Fruit fly (Drosophila melanogaster) Kc167 (cell line): ENCODE results near the gene Thor.

Experiments used
- Myc ChIP-seq: fragments of >200 bp; optimal IDR thresholded peaks from 2 replicates; lab custom pipeline; 2017; ENCODE audit warnings: missing external identifiers
- Sin3A ChIP-seq: fragments of >200 bp; optimal IDR thresholded peaks from 2 replicates; lab custom pipeline; 2018; ENCODE audit warnings: missing external identifiers
- h ChIP-seq: fragments of >200 bp; optimal IDR thresholded peaks from 3 replicates; lab custom pipeline; 2018; ENCODE audit warnings: missing external identifiers
- insv ChIP-seq: fragments of >200 bp; optimal IDR thresholded peaks from 3 replicates; lab custom pipeline; 2018; ENCODE audit warnings: missing external identifiers
- psq ChIP-seq: fragments of >200 bp; optimal IDR thresholded peaks from 2 replicates; lab custom pipeline; 2017; ENCODE audit warnings: missing external identifiers
- ttk ChIP-seq: sonication (Bioruptor generic); optimal IDR thresholded peaks from 2 replicates; lab custom pipeline; 2017; ENCODE audit warnings: missing external identifiers

The Thor gene

DNA sequence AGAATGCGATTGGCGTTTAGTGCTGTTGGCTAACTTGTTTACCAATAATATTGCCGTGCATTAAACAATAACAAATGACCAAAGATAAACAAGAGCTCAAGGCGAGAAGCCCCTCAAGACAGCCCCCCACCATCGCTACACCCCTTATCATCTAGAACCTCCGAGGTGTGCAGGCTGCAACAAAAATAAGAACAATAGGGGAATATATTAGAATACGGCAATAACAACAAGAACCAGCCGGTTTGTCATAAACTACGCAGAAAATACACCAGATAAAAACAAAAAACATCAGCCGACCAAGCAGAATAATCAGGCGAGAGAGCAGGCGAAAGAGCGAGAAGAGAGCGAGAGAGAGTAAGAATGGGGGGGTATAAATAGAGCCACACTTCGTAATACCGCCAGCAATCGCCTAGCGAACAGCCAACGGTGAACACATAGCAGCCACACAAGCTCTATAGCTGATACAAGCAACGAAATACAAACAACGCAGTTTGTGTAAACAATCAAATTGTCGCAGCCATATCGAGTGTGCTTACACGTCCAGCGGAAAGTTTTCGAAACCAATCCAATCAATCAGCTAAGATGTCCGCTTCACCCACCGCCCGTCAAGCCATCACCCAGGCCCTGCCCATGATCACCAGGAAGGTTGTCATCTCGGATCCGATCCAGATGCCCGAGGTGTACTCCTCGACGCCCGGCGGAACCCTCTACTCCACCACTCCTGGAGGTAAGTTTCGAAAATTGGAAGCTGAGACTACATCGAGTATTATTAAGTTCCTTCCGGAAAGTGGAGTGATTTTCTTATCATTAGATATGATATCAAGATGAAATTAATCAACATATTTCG, at the start of gene Thor:
Gene Thor, plus strand, starts transcription at position 401 of the 847 bp plus-strand sequence.
- TF ChIP-seq ttk (lab: Kevin White, UChicago) (no peak), Sin3A (lab: Kevin White, UChicago) (no peak)

DNA sequence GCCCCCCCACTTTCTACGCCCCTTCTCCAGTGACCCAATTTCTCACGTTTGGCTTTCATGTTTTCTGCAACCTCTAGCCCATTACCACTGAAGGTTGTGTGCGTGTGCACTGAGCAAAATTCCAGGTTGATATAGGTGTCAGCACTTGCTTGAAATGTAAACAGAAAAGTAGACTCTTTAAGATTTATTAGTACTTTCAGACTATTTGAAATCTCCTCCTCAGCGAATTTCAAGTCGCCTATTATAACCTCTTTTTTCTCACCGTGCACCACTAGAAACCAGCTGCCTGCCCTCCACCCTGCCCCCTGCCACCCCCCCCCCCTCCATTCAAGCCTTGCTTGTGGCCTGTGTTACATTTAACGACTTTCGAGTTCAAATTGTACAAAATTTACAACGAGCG, 43.1 kb upstream of the Thor start:
- TF ChIP-seq Sin3A (lab: Kevin White, UChicago) (no peak), Myc (lab: Kevin White, UChicago) (no peak), psq (lab: Kevin White, UChicago) (no peak), h (lab: Kevin White, UChicago) (no peak), insv (no peak), ttk (lab: Kevin White, UChicago) (no peak)

DNA sequence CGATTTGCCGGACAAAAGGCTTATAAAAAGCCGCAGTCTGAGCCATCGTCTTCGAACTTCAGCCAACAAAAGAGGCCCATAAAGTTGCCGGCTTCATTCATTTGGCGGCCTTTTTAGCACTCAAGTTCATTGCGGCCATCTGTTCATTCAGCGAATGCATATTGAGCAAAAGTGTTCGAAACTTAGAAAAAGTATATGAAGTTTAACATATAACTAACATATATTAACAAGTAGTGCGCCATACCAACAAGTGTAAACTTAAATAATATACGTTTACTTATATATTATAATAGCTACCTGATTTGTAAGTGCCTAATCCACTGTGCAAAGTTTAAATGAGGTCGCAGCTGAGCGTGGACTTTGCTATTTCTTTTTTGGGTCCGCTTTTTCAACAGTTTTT, 41.9 kb upstream of the Thor start:
- TF ChIP-seq ttk (lab: Kevin White, UChicago) (no peak), h (lab: Kevin White, UChicago) (no peak), psq (lab: Kevin White, UChicago) (no peak), Sin3A (lab: Kevin White, UChicago) (no peak), Myc (lab: Kevin White, UChicago) (no peak), insv (no peak)

DNA sequence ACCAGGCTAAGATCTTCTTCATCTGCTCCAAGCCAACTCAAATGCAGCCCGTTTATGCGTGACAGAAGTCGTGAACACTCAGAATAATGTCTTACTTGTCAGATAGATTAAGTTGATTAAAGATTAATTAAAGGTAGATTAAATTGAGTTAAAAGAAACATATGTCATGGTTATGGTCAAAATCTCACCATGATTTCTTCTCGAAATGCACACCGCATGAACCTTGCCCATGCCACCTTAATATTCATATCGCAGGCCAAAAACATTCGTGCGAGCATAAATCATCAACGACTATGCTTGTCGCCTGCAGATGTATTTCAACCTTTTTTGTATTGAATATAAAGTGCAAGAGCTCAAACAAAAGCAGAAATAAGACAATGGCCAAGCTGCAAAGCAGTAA, 41.2 kb upstream of the Thor start:
- TF ChIP-seq Sin3A (lab: Kevin White, UChicago), result no peak
- TF ChIP-seq psq (lab: Kevin White, UChicago), result no peak

DNA sequence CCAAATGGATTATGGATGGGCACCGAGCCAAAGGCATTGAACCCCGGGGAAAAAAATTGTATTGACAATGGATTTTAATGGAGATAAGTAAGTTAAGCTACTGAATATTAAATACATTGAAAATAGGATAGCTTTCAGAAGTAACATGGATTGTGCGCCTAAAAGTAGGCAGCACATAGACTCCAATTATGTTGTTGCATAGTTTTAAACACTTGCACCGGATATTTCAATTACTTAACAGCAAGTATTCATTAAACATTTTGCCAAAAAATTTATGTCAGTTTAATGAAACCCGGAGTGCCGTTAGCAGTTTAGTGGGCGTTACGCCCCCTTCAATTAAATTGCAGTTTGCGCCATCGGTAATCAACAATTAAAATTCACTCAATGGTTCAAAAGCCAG, 40.2 kb upstream of the Thor start:
- TF ChIP-seq Myc (lab: Kevin White, UChicago), result no peak
- no peak for TF ChIP-seq insv
- no peak for TF ChIP-seq psq (lab: Kevin White, UChicago)
- TF ChIP-seq Sin3A (lab: Kevin White, UChicago), result no peak
- TF ChIP-seq ttk (lab: Kevin White, UChicago), result no peak
- no peak for TF ChIP-seq h (lab: Kevin White, UChicago)

DNA sequence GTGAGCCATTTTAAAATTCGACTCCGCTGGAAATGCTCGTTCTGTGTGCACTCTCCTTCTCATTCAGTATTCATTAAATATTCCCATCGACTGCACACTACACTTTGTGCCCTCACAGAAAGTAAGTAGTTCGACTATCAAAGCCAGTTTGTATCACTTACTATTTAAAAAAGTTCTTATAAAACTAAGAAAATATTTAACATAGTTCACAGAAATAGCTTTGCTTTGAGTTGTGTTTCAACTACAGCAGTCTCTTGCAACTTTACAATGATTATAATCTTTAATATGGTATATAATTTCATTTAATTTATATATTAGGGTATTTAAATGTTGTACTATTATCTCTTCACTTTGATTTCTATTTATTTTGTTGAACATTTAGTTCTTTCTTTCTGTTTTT, 38.7 kb upstream of the Thor start:
- no peak for TF ChIP-seq Sin3A (lab: Kevin White, UChicago)
- no peak for TF ChIP-seq h (lab: Kevin White, UChicago)
- no peak for TF ChIP-seq ttk (lab: Kevin White, UChicago)
- TF ChIP-seq psq (lab: Kevin White, UChicago), result no peak
- no peak for TF ChIP-seq insv
- no peak for TF ChIP-seq Myc (lab: Kevin White, UChicago)

DNA sequence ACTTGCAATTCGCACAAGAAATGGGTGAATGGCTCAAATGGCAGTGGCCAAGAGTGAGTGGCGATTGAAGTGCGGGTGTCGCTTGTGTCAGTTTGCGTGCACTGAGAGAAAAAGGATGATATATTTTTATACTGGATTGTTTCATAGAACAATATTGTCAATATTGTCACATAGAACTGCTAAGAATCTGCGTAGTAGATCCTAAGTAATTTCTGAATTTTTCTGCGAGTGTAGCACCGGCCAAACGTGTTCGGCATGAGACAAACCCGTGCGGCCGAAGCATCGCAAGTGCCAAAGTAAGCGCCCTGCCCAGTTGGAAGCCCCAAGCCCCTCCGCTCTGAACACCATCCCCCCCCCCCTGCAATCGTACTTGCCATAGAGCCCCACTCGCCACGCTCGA, 37.9 kb upstream of the Thor start:
- no peak for TF ChIP-seq insv
- no peak for TF ChIP-seq Myc (lab: Kevin White, UChicago)
- TF ChIP-seq psq (lab: Kevin White, UChicago), result no peak
- no peak for TF ChIP-seq Sin3A (lab: Kevin White, UChicago)
- no peak for TF ChIP-seq ttk (lab: Kevin White, UChicago)
- no peak for TF ChIP-seq h (lab: Kevin White, UChicago)

DNA sequence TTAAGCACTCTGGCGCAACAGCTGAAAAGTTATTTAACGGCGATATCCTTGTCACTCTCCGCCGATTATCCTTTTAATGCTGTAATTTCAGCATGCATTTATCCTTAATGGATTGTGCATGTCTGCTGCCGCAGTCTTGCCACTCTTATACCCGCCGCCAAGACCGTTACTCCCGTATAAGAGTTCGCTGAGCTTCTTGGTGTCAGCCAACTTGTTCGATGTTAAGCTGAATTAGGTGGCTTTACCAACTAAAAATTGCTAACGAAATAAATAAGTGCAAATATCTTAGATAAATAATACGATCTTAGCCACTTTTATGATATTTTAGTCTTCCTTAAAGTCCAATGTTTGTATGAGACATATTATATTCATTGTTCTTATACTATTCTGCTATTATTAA, 37.1 kb upstream of the Thor start:
- no peak for TF ChIP-seq h (lab: Kevin White, UChicago)
- no peak for TF ChIP-seq Myc (lab: Kevin White, UChicago)
- TF ChIP-seq psq (lab: Kevin White, UChicago), result no peak
- TF ChIP-seq Sin3A (lab: Kevin White, UChicago), result no peak
- no peak for TF ChIP-seq ttk (lab: Kevin White, UChicago)
- TF ChIP-seq insv, result no peak

DNA sequence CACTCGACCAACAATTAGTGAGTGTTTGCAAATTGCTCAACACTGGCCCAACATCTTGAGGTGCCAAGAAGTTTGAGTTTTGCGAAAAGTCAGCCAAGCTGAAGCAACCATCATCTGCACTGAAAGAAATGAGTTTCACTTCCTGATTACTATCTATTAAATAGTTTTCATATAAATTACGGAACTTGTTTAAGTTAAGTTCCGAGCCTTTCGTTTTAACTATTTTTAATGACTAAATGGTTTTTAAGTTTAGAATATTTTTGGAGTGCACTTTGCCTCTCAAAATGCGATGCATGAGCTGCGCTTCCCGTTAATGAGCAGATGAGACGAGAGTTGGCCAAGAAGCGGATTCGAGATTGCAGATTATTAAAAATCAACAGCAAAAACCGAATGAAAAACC, 36.6 kb upstream of the Thor start:
- TF ChIP-seq Sin3A (lab: Kevin White, UChicago) (no peak), psq (lab: Kevin White, UChicago) (no peak), Myc (lab: Kevin White, UChicago) (no peak), insv (no peak), h (lab: Kevin White, UChicago) (no peak), ttk (lab: Kevin White, UChicago) (no peak)

DNA sequence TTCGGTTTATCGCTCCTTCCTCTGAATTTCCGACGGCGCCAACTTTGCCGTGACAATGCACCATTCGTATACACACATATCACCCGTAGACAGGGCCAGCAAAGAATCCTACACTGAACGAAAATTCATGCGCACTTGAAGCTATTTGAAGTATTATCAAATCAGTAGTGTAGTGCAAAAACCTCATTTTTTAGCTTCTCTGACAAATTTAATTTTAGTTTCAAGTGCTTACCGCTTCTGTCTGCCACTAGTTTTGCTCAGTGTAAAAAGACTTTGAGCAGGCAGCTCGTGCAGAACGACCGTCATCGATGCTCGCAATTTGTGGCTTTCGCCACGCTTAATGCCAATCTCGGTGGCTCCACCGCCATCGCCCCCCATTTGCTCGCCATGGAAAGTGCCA, 33.4 kb upstream of the Thor start:
- TF ChIP-seq Sin3A (lab: Kevin White, UChicago) (no peak), psq (lab: Kevin White, UChicago) (no peak)

DNA sequence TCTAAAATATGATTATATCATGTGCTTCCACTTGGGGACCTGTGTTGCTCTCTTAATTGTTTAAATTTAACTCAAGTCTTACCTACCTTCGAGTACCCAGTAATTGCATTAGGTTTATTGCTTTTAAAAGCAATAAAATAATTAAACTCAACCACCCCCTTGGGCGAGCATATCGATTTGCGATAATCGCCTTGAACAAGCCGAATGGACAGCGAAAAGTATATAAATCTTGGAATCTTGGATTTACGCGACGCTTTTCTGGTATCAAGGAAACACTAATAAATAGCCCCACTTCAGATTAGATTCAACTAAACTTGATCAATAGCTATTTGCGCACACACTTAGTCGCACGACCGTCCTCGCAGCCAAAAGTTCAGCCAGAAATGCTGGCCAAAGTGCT, 32.6 kb upstream of the Thor start, which contains the start of gene CG2772:
Gene CG2772, plus strand, starts transcription at position 338 of the 400 bp plus-strand sequence.
- TF ChIP-seq ttk (lab: Kevin White, UChicago), result no peak
- TF ChIP-seq insv, result no peak
- TF ChIP-seq psq (lab: Kevin White, UChicago), result no peak

DNA sequence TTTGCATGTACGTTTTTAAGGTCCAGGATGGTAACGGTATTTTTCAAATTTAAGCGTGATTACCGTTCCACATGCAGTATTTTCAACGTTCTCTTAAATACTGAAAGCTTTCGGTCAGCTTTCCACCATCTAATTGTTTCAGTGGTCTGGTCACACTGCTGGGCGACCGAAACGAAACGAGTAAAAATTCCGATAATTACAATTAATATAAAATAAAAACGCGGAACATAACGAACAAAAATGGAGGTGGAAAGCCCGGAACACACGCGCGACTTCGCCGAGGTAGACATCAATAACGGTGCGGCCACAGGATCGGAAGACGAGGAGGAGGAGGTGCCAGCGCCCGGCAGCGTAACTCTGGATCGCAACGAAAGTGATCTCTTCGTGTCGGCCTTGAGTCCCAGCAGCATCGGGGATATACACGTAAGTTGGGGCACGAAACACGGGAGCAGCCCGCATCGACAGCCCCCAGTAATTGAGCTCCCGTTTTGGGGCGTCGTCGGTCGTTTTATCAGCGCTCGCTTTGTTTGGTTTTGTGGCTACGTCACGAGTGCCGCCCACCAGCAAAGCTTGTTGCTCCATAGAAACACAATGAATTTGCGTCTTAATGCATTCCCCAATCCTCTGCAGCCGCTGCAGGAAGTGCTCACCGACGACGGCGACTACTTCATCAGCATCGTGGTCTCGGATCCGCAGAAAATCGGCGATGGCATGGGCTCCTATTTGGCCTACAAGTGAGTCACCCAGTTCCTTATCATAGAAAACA, 28.5 kb upstream of the Thor start, which contains the start of gene Snx1:
Gene Snx1, plus strand, starts transcription at position 129 of the 766 bp plus-strand sequence.
- TF ChIP-seq Sin3A (lab: Kevin White, UChicago) (no peak), psq (lab: Kevin White, UChicago) (no peak), h (lab: Kevin White, UChicago) (no peak), ttk (lab: Kevin White, UChicago) (no peak), Myc (lab: Kevin White, UChicago) (no peak), insv (no peak)
